Worm (Caenorhabditis elegans): Measurements from ENCODE around the gene peli-1.
"Not testable (repeated sequence)": the region's sequence is repeated elsewhere in the genome, so short reads cannot be mapped to it uniquely, and the experiment has no call there.

ce11 chrV:5755203-5755693 lies 49.6 kb downstream of the peli-1 start, which contains the start of gene K09H11.11:
- TF ChIP-seq ama-1 (optimal IDR thresholded peaks at IDR 0.05); ZK546.5 (tag; optimal IDR thresholded peaks at IDR 0.05); ceh-82 (tag; optimal IDR thresholded peaks at IDR 0.05); F13H6.1 (tag; optimal IDR thresholded peaks at IDR 0.05); elt-1 (tag; optimal IDR thresholded peaks at IDR 0.05); lin-39 (tag; optimal IDR thresholded peaks at IDR 0.05): not testable (repeated sequence)
